Worm (Caenorhabditis elegans): Measurements from ENCODE around the gene hsd-2.

Gene hsd-2

ce11 chrX:5040038-5040437, 35.0 kb downstream of the hsd-2 start:
- TF ChIP-seq elt-1 (tag; optimal IDR thresholded peaks at IDR 0.05): no peak
- TF ChIP-seq R02D3.7 (tag; optimal IDR thresholded peaks at IDR 0.05): no peak
- no peak for TF ChIP-seq nhr-25 (tag; optimal IDR thresholded peaks at IDR 0.05)
- TF ChIP-seq aly-2 (tag; optimal IDR thresholded peaks at IDR 0.05): no peak
- TF ChIP-seq unc-62 (GFP tag; optimal IDR thresholded peaks at IDR 0.05): no peak
- TF ChIP-seq lsy-2 (tag; optimal IDR thresholded peaks at IDR 0.05): no peak
- no peak for TF ChIP-seq nhr-12 (tag; optimal IDR thresholded peaks at IDR 0.05)
- no peak for TF ChIP-seq alr-1 (tag; optimal IDR thresholded peaks at IDR 0.05)
- no peak for TF ChIP-seq sem-4 (tag; optimal IDR thresholded peaks at IDR 0.05)
- no peak for TF ChIP-seq ama-1 (optimal IDR thresholded peaks at IDR 0.05)
- no peak for TF ChIP-seq nhr-10 (tag; optimal IDR thresholded peaks at IDR 0.05)
- no peak for TF ChIP-seq ceh-16 (tag; optimal IDR thresholded peaks at IDR 0.05)
- TF ChIP-seq nhr-237 (tag; optimal IDR thresholded peaks at IDR 0.05): no peak
- no peak for TF ChIP-seq zag-1 (tag; optimal IDR thresholded peaks at IDR 0.05)

ce11 chrX:5043887-5044286, 38.8 kb downstream of the hsd-2 start, which contains the start of gene Y64H9A.2:
Gene Y64H9A.2 (plus strand): TSS chrX:5043976.
- TF ChIP-seq C34F6.9 (tag; optimal IDR thresholded peaks at IDR 0.05): no peak
- TF ChIP-seq nhr-129 (tag; optimal IDR thresholded peaks at IDR 0.05): no peak
- TF ChIP-seq egl-27 (tag; optimal IDR thresholded peaks at IDR 0.05): no peak
- no peak for TF ChIP-seq nhr-237 (tag; optimal IDR thresholded peaks at IDR 0.05)
- no peak for TF ChIP-seq ceh-82 (tag; optimal IDR thresholded peaks at IDR 0.05)
- no peak for TF ChIP-seq nhr-23 (tag; optimal IDR thresholded peaks at IDR 0.05)
- TF ChIP-seq nhr-10 (tag; optimal IDR thresholded peaks at IDR 0.05): no peak
